Fruit fly (Drosophila melanogaster): ENCODE data around the gene Men-b.

Men-b gene

dm6 chr3R:27111784-27112602 lies 39.5 kb upstream of the Men-b start, which contains the start of the genes gb and CG5815 (continued):
- peak; percentile 73 for TF ChIP-seq Nf-YB (GFP tag; optimal IDR thresholded peaks at IDR 0.05)
- TF ChIP-seq CG31365 (tag; optimal IDR thresholded peaks at IDR 0.05): peak; percentile 17
- peak; percentile 96 for TF ChIP-seq CG2120 (GFP tag; optimal IDR thresholded peaks at IDR 0.05)
- TF ChIP-seq pzg (GFP tag; optimal IDR thresholded peaks at IDR 0.05): peak; percentile 60
- peak; percentile 91 for TF ChIP-seq bcd (GFP tag; optimal IDR thresholded peaks at IDR 0.05)
- peak; percentile 37 for TF ChIP-seq Dp (GFP tag; optimal IDR thresholded peaks at IDR 0.05)
- TF ChIP-seq ind (GFP tag; optimal IDR thresholded peaks at IDR 0.05): peak; percentile 92
- no peak for TF ChIP-seq p53 (GFP tag; optimal IDR thresholded peaks at IDR 0.05)
- peak; percentile 83 for TF ChIP-seq CG13123 (GFP tag; optimal IDR thresholded peaks at IDR 0.05)
- TF ChIP-seq az2 (GFP tag; optimal IDR thresholded peaks at IDR 0.05): peak; percentile 92
- TF ChIP-seq lab (GFP tag; optimal IDR thresholded peaks at IDR 0.05): peak; percentile 95
- TF ChIP-seq CG4328 (GFP tag; optimal IDR thresholded peaks at IDR 0.05): peak; percentile 85
- TF ChIP-seq Usf (GFP tag; optimal IDR thresholded peaks at IDR 0.05): peak; percentile 89
- TF ChIP-seq CG8388 (GFP tag; optimal IDR thresholded peaks at IDR 0.05): peak; percentile 79
- no peak for TF ChIP-seq pb (GFP tag; optimal IDR thresholded peaks at IDR 0.05)
- peak; percentile 50 for TF ChIP-seq CG1603 (tag; optimal IDR thresholded peaks at IDR 0.05)
- peak; percentile 91 for TF ChIP-seq inv (GFP tag; IDR thresholded peaks at IDR 0.05; ENCODE audit: partially characterized antibody)
- TF ChIP-seq Pdp1 (GFP tag; optimal IDR thresholded peaks at IDR 0.05): peak; percentile 84 to 85
- peak; percentile 32 for TF ChIP-seq CG15073 (GFP tag; optimal IDR thresholded peaks at IDR 0.05)
- TF ChIP-seq abd-A (tag; optimal IDR thresholded peaks at IDR 0.05): no peak
- TF ChIP-seq Taf1 (GFP tag; IDR thresholded peaks at IDR 0.05): peak; percentile 82
- TF ChIP-seq CG1024 (GFP tag; IDR thresholded peaks at IDR 0.05): peak; percentile 70; the same call in 1 of the 2 replicates
- TF ChIP-seq CG12769 (tag; optimal IDR thresholded peaks at IDR 0.05): no peak
- peak; percentile 93 for TF ChIP-seq CG13424 (tag; optimal IDR thresholded peaks at IDR 0.05)
- peak; percentile 85 for TF ChIP-seq bbx (GFP tag; IDR thresholded peaks at IDR 0.05; ENCODE audit: partially characterized antibody)
- TF ChIP-seq Optix (GFP tag; IDR thresholded peaks at IDR 0.05): peak; percentile 90
- peak; percentile 86 for TF ChIP-seq CG4820 (GFP tag; optimal IDR thresholded peaks at IDR 0.05)
- TF ChIP-seq CG42726 (GFP tag; IDR thresholded peaks at IDR 0.05; ENCODE audit: partially characterized antibody): no peak; the same call in 1 of the 2 replicates
- TF ChIP-seq CG15696 (tag; optimal IDR thresholded peaks at IDR 0.05): peak; percentile 93
- peak; percentile 93 for TF ChIP-seq CG2712 (tag; optimal IDR thresholded peaks at IDR 0.05)
- TF ChIP-seq vfl (GFP tag; optimal IDR thresholded peaks at IDR 0.05): peak; percentile 91
- TF ChIP-seq CG11504 (tag; optimal IDR thresholded peaks at IDR 0.05): peak; percentile 90
- TF ChIP-seq Chrac-16 (GFP tag; optimal IDR thresholded peaks at IDR 0.05): peak; percentile 93
- no peak for TF ChIP-seq fd64A (GFP tag; optimal IDR thresholded peaks at IDR 0.05)
- TF ChIP-seq CG10366 (GFP tag; IDR thresholded peaks at IDR 0.05): peak; percentile 98
- peak; percentile 70 for TF ChIP-seq CG6854 (GFP tag; optimal IDR thresholded peaks at IDR 0.05)
- TF ChIP-seq CG12104 (GFP tag; optimal IDR thresholded peaks at IDR 0.05): peak; percentile 85
- TF ChIP-seq Dfd (GFP tag; optimal IDR thresholded peaks at IDR 0.05): no peak
- TF ChIP-seq jing (GFP tag; optimal IDR thresholded peaks at IDR 0.05): peak; percentile 76
- peak; percentile 84 for TF ChIP-seq gce (GFP tag; IDR thresholded peaks at IDR 0.05)
- TF ChIP-seq hth (optimal IDR thresholded peaks at IDR 0.05): no peak
- peak; percentile 95 for TF ChIP-seq CG31441 (GFP tag; IDR thresholded peaks at IDR 0.05)
- TF ChIP-seq CG16815 (GFP tag; optimal IDR thresholded peaks at IDR 0.05): peak; percentile 90
- peak; percentile 91 for TF ChIP-seq Ada2b (GFP tag; IDR thresholded peaks at IDR 0.05)
- TF ChIP-seq CrebB (tag; optimal IDR thresholded peaks at IDR 0.05): peak; percentile 59
- TF ChIP-seq CG10959 (GFP tag; IDR thresholded peaks at IDR 0.05): peak; percentile 79
- peak; percentile 79; the same call in 2 of the 3 replicates for TF ChIP-seq so (GFP tag; IDR thresholded peaks at IDR 0.05)
- TF ChIP-seq Doc3 (GFP tag; IDR thresholded peaks at IDR 0.05; ENCODE audit: partially characterized antibody): peak; percentile 98
- peak; percentile 26 for TF ChIP-seq btn (GFP tag; optimal IDR thresholded peaks at IDR 0.05)

Measured in whole organism, embryonic.